Worm (Caenorhabditis elegans): Measurements from ENCODE around the gene F01D5.8.

Gene F01D5.8

ce11 chrII:14010656-14011376, at the start of gene F01D5.8:
F01D5.8 (plus strand) TSS chrII:14010706.
- no peak for TF ChIP-seq unc-62 (GFP tag; optimal IDR thresholded peaks at IDR 0.05)

DNA sequence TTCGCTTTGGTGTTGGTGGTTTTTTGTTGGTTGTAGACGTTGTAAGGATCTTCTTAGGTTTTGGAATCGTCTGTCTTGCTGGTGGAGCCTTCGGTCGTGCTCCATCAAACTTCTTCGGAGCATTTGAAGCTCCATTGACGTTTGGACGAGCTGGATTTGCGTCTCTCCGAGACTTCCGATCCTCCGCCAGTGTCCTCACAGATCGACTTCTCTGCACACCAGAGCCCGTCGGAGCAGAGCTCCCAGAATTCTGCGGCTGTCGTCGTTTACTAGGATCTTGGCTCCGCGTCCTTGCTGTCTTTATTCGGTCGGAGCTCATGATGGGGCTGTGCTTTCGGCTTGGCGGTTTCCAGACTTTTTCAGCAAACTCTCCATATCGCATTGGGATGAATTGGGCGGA, 48.9 kb upstream of the F01D5.8 start:
- no peak for TF ChIP-seq unc-62 (GFP tag; optimal IDR thresholded peaks at IDR 0.05)

DNA sequence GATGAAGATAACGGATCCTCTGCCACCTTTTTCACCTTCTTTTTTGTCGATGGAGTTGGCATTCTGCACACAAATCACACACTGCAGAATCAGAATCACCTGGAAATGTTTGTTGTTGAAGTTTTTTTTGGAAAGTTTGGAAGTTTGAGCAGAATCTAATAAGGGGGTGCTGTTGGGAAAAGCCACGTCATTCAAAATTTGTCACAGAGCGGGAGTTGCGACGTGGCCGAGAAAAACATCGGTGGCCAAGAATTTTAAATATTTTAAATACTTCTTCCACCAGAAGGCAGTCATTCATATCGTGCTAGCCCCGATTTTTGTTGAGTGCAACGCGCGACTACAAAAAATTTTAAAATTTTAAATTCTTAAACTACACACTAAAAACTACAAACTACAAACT, 48.2 kb upstream of the F01D5.8 start, which contains the start of gene rpi-1:
Gene rpi-1 (minus strand): TSS at position 101 of the 400 bp plus-strand sequence.
- TF ChIP-seq unc-62 (GFP tag; optimal IDR thresholded peaks at IDR 0.05): no peak

- TF ChIP-seq unc-62 (GFP tag; optimal IDR thresholded peaks at IDR 0.05): no peak
These were observed 46.2 kb upstream of the F01D5.8 start for ce11 chrII:13964325-13964724.

ce11 chrII:13966242-13966641, 44.3 kb upstream of the F01D5.8 start, which contains the start of gene W07G1.7:
W07G1.7 (minus strand) TSS chrII:13966342.
- no peak for TF ChIP-seq unc-62 (GFP tag; optimal IDR thresholded peaks at IDR 0.05)

DNA sequence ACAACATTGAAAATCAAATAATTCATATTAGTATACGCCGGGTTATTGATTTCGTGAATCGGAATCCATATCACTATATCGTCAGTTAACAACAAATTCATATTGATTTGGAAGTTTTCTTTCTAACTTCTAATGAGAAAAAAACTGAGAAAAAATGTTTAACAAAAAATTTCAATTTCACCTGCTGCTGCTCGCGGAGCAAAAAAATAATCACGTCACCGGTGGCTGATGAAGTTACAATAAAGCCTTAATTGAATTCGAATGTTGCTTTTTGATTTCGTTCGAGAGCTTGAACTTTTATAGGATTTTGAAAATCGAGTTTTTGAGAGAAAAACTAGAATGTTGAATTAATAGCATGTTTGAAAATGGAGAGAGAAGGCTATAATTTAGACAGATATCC, 41.5 kb upstream of the F01D5.8 start, which contains the start of gene sre-43:
Gene sre-43 (minus strand): TSS at position 101 of the 400 bp plus-strand sequence.
- TF ChIP-seq unc-62 (GFP tag; optimal IDR thresholded peaks at IDR 0.05): no peak

DNA sequence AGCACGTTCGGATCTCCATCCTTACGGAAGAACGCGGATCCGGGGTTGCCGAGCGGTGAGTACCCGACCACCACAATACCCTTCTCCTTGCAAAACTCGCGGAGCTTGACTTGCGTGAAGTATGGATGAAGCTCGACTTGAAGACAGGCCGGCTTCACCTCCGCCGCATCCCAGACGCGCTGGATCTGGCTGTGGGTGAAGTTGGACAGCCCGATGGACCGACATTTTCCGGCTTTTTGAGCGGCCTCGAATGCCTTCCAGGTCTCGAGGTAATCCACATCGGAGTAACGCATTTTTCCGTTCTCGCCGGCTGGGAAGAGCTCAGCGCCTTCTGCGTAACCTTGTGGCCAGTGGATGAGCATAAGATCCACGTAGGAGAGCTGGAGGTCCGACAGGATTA, 38.3 kb upstream of the F01D5.8 start:
- no peak for TF ChIP-seq unc-62 (GFP tag; optimal IDR thresholded peaks at IDR 0.05)

DNA sequence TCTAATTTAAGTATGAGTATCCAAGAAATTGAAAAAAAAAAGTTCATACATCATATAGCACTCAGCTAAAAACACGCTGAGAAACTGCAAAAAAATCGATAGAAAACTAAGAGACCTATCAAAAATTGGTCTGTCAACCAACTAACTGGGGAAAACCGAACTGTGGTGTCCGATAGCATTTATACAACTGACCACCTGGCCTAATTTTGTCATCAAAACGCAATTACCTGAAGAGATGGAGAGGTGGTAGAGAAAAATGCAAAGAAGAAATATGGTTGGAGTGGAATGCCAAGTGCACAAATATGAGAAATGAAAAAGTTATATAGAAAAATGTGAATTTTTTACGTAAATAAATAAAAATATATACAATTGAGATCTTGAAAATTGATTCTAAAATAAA, 37.0 kb upstream of the F01D5.8 start, which contains the start of gene Y39G8B.1:
Gene Y39G8B.1 (minus strand): TSS at position 299 of the 400 bp plus-strand sequence.
- no peak for TF ChIP-seq unc-62 (GFP tag; optimal IDR thresholded peaks at IDR 0.05)

DNA sequence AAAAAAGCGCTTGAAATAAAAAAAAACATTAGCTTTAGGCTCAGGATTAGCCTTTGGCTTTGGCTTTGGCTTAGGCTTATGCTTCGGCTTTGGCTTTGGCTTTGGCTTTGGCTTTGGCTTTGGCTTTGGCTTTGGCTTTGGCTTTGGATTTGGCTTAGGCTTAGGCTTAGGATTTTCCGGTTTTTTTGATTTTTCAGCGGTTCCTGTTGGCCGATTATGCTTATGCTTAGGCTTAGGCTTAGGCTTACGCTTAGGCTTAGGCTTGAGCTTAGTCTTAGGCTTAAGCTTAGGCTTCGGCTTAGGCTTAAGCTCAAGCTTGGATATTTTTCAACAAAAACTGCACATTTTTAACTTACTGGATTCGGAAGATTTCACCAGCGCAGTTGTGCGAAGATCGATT, 36.4 kb upstream of the F01D5.8 start:
- no peak for TF ChIP-seq unc-62 (GFP tag; optimal IDR thresholded peaks at IDR 0.05)

DNA sequence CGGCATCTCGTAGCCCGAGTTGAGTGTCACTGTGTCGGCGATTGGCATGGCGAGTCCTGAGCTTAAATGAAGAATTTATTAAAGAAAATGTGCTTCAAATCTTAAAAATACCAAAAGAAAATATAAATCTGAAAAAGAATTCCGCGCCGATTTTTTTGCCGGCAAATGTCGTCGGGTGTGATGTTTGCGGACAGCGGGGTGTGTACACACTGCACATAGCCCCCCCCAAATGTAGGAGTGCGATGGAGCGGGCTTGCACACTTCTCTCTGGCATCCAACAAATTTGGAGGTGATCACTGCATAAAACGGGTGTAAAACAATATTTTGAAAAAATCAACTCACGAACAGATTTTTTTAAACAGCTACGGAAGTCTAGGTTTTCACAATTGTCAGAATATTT, 34.3 kb upstream of the F01D5.8 start, which contains the start of gene Y39G8B.2:
Gene Y39G8B.2 (minus strand): TSS at position 61 of the 400 bp plus-strand sequence.
- no peak for TF ChIP-seq unc-62 (GFP tag; optimal IDR thresholded peaks at IDR 0.05)

ce11 chrII:13977701-13978100, 32.8 kb upstream of the F01D5.8 start:
- no peak for TF ChIP-seq unc-62 (GFP tag; optimal IDR thresholded peaks at IDR 0.05)

ce11 chrII:13979833-13980513, 30.5 kb upstream of the F01D5.8 start, which contains the start of gene sre-48:
sre-48 (minus strand) TSS chrII:13979883.
- no peak for TF ChIP-seq unc-62 (GFP tag; optimal IDR thresholded peaks at IDR 0.05)

- TF ChIP-seq unc-62 (GFP tag; optimal IDR thresholded peaks at IDR 0.05): no peak
These were observed 29.4 kb upstream of the F01D5.8 start, which contains the start of gene Y39G8B.9 for ce11 chrII:13981097-13981496. Y39G8B.9 (plus strand) TSS chrII:13981365.

DNA sequence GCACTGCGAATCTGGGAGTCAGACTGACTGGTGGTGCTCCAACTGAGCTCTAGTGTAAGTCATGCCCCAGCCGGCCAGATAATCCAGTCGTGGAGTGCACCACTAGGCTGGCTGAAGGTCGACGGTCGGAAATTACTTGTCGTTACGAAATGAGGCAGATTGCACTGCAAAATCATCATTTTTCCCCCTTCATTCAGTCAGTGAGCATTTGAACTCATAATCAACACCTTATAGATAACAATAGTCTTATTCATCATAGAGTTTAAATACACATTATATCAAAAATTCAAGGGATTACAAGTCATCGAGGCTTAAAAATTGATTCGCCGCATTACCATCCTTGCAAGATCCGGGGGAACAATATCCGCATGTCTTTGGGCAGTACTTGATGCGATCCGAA, 28.7 kb upstream of the F01D5.8 start:
- TF ChIP-seq unc-62 (GFP tag; optimal IDR thresholded peaks at IDR 0.05): no peak

DNA sequence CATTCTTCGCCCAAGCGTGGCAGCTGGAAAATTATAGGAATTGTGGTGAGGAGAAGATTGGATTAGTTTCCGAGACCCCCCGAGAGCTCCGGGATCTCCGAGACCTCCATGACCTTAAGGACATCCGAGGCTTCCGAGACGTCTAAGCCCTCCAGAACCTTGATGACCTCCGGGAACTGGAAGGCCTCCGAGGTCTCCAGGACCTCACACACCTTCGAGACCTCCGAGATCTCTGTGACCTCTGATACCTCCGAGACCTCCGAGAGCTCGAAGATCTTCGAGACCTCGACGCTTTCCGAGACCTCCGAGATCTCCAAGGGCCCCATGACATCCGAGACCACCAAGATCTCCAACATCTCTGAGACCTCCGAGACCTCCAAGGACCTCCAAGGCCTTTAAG, 28.3 kb upstream of the F01D5.8 start:
- no peak for TF ChIP-seq unc-62 (GFP tag; optimal IDR thresholded peaks at IDR 0.05)

DNA sequence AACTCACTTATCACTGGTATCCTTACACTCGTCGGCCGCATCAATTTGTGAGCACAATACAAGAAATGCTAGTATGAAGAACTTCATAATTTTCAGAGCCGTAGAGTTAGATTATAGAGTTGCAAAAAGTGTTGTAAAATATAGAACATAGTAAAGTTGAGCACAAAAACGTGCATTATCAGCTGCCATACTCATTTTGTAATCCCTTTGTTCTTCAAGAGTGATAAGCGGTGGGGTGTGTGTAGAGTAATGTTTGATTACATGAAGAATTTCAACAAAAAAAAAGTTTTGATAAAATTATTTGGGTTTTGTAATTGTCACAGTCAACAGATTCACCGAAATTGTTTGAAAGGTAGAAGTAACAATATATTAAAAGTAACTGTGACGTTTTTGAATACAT, 27.6 kb upstream of the F01D5.8 start, which contains the start of the genes Y39G8B.13 and Y39G8B.10:
Gene Y39G8B.13 (minus strand): TSS at position 125 of the 400 bp plus-strand sequence.
Gene Y39G8B.10 (minus strand): TSS at position 193 of the 400 bp plus-strand sequence.
- TF ChIP-seq unc-62 (GFP tag; optimal IDR thresholded peaks at IDR 0.05): no peak

Measured in whole organism, dauer.